Fruit fly (Drosophila melanogaster): ENCODE measurements around the gene CG11313.

dm6 chr3R:30697038-30697437 lies 33.9 kb downstream of the CG11313 start, which contains the start of gene Pka-C2:
- TF ChIP-seq CG12605 (GFP tag; IDR thresholded peaks at IDR 0.05): no peak
- TF ChIP-seq CG13204 (GFP tag; optimal IDR thresholded peaks at IDR 0.05): no peak
- TF ChIP-seq Ets98B (GFP tag; IDR thresholded peaks at IDR 0.05): no peak
- no peak for TF ChIP-seq gl (tag; optimal IDR thresholded peaks at IDR 0.05)
- no peak for TF ChIP-seq Snoo (tag; optimal IDR thresholded peaks at IDR 0.05)
- TF ChIP-seq EcR (GFP tag; optimal IDR thresholded peaks at IDR 0.05): no peak
- TF ChIP-seq CG8301 (tag; optimal IDR thresholded peaks at IDR 0.05): no peak
- no peak for TF ChIP-seq CG10348 (GFP tag; IDR thresholded peaks at IDR 0.05)
- no peak for TF ChIP-seq CG32121 (GFP tag; IDR thresholded peaks at IDR 0.05)

All from whole organism, pupa.